Worm (Caenorhabditis elegans): ENCODE data around the gene mars-1.
A peak's percentile ranks its signal among the peaks of the same experiment; 100 is the strongest.

Gene mars-1

ce11 chrIV:11602498-11603068 lies 32.7 kb downstream of the mars-1 start, which contains the start of gene rps-11:
rps-11 (plus strand) TSS chrIV:11602641.
- no peak for TF ChIP-seq cog-1 (tag; optimal IDR thresholded peaks at IDR 0.05)
- no peak for TF ChIP-seq tab-1 (GFP tag; IDR thresholded peaks at IDR 0.05)
- no peak for TF ChIP-seq ref-1 (GFP tag; conservative IDR thresholded peaks at IDR 0.05)
- TF ChIP-seq T22C8.4 (GFP tag; IDR thresholded peaks at IDR 0.05) = no peak
- TF ChIP-seq klf-2 (GFP tag; conservative IDR thresholded peaks at IDR 0.05) = no peak
- TF ChIP-seq flt-1 (GFP tag; IDR thresholded peaks at IDR 0.05) = no peak

- TF ChIP-seq ref-1 (GFP tag; conservative IDR thresholded peaks at IDR 0.05) = no peak
- TF ChIP-seq flt-1 (GFP tag; IDR thresholded peaks at IDR 0.05) = 0 out of 2 replicates have a peak, but pooled peaks have one; percentile 51
These were observed 33.4 kb downstream of the mars-1 start for ce11 chrIV:11601721-11602405.

DNA sequence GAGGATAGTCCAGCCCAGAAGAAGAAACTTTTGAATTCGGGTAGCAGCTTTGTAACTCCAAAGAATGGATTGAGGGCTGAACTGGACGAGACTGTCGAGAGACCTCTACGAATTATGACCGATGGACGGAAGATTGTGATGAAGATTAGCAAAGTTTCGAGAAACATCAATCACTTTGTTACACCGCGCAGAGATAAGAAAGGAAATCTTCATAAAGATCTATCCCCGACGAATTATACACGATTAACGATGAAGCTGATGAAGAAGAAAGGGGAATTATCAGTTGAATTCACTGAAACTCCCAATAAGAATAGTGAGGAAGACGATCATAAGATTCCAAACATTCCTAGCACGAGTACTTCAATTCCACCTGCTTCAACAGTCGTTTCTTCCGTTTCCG lies 35.6 kb downstream of the mars-1 start:
- TF ChIP-seq ref-1 (GFP tag; conservative IDR thresholded peaks at IDR 0.05) (no peak), med-1 (GFP tag; optimal IDR thresholded peaks at IDR 0.05; ENCODE audit: insufficient read depth) (no peak), ztf-29 (GFP tag; IDR thresholded peaks at IDR 0.05) (no peak), ztf-23 (GFP tag; IDR thresholded peaks at IDR 0.05) (no peak), tab-1 (GFP tag; IDR thresholded peaks at IDR 0.05) (no peak), klf-2 (GFP tag; conservative IDR thresholded peaks at IDR 0.05) (no peak), T22C8.4 (GFP tag; IDR thresholded peaks at IDR 0.05) (no peak), cog-1 (tag; optimal IDR thresholded peaks at IDR 0.05) (no peak), flt-1 (GFP tag; IDR thresholded peaks at IDR 0.05) (no peak)

DNA sequence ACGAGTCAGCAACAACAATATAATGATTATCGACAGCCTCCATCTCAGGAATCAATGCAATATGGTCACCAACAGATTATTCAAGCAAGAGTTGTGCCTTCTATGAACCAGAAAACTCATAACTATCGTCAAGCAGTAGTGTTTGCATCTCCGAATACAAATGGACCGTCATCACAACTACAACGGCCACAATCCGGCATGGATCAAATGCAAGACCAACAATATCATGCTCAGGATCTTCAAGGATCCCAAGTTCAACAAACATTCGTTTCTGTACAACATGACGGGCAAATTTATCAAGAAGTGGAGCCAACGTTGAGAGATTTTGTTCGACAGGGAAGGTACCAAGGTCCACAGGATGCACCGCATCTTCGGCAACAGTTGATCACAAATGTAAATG lies 38.2 kb downstream of the mars-1 start:
- TF ChIP-seq klf-2 (GFP tag; conservative IDR thresholded peaks at IDR 0.05) (no peak), ztf-23 (GFP tag; IDR thresholded peaks at IDR 0.05) (no peak), ref-1 (GFP tag; conservative IDR thresholded peaks at IDR 0.05) (no peak), T22C8.4 (GFP tag; IDR thresholded peaks at IDR 0.05) (no peak), tab-1 (GFP tag; IDR thresholded peaks at IDR 0.05) (no peak), flt-1 (GFP tag; IDR thresholded peaks at IDR 0.05) (no peak), med-1 (GFP tag; optimal IDR thresholded peaks at IDR 0.05; ENCODE audit: insufficient read depth) (no peak), cog-1 (tag; optimal IDR thresholded peaks at IDR 0.05) (no peak), ztf-29 (GFP tag; IDR thresholded peaks at IDR 0.05) (no peak)

- TF ChIP-seq flt-1 (GFP tag; IDR thresholded peaks at IDR 0.05) = no peak
- no peak for TF ChIP-seq ref-1 (GFP tag; conservative IDR thresholded peaks at IDR 0.05)
- no peak for TF ChIP-seq klf-2 (GFP tag; conservative IDR thresholded peaks at IDR 0.05)
- no peak for TF ChIP-seq ztf-23 (GFP tag; IDR thresholded peaks at IDR 0.05)
These were observed 41.1 kb downstream of the mars-1 start, which contains the start of gene mig-38 for ce11 chrIV:11594191-11594673. mig-38 (plus strand) TSS chrIV:11594244.

DNA sequence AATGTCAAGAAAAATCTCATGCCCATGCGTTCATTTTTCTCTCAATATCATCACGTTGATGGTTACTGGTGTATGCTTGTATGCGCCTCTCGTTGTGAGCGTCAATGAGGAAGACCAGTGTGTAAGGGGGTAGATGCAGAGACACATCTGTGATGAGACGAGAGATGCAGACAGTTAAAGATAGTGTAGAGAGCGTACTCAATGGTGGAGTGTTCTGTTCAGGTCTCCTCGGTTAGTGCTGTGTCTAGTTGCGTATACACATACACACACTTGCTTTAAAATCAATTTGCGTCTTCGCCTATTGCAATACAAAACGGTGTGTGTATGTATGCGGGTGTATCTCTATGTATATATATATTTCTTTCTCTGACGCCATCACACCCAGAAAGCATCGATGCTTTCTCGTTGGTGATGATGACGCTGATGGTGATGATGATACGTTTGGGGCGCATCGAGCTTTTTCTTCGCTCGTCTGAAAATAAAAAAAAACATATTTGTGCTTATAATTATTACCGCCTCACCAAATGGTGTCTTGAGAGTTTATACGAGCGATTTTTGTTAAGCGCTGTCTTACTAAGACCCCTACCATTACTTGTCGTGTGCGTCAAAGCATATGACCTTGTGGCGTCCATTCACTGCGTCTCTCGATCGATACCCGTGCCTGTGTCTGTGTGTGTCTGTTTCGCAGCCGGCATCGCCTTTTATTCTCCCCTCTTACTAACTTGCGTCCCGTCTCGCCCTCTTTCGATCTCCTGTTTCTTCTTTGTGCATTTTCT lies 41.7 kb downstream of the mars-1 start, which contains the start of gene F40F11.3:
Gene F40F11.3 (minus strand): TSS at position 589 of the 776 bp plus-strand sequence.
- TF ChIP-seq T22C8.4 (GFP tag; IDR thresholded peaks at IDR 0.05) (peak; percentile 86), cog-1 (tag; optimal IDR thresholded peaks at IDR 0.05) (peak; percentile 83), tab-1 (GFP tag; IDR thresholded peaks at IDR 0.05) (no peak), flt-1 (GFP tag; IDR thresholded peaks at IDR 0.05) (peak; percentile 57), ref-1 (GFP tag; conservative IDR thresholded peaks at IDR 0.05) (no peak)

DNA sequence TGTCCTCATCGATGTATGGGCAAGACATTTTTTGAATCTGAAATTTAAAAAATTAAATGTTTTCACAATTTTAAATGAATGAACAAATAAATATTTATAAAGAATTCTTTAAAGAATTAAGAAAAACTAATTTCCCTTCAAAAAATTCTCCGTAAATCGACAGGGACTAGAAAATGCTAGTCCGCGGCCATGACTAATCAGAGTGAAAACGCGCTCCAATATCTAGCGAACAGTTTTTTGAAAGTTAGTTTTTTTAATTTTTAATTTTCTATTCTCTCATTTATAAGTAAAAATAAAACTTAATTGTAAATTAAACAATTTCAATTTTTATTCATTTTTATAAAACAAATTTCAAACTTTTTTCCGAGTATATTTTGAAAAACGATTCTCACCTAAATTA lies 42.5 kb downstream of the mars-1 start:
- TF ChIP-seq flt-1 (GFP tag; IDR thresholded peaks at IDR 0.05) (peak; percentile 72; the same call in 1 of the 2 replicates), klf-2 (GFP tag; conservative IDR thresholded peaks at IDR 0.05) (0 out of 2 replicates have a peak, but pooled peaks have one; percentile 18), ztf-29 (GFP tag; IDR thresholded peaks at IDR 0.05) (no peak)

ce11 chrIV:11592165-11592564 lies 43.1 kb downstream of the mars-1 start, which contains the start of gene spe-36:
spe-36 (minus strand) TSS chrIV:11592265.
- TF ChIP-seq klf-2 (GFP tag; conservative IDR thresholded peaks at IDR 0.05) (no peak), cog-1 (tag; optimal IDR thresholded peaks at IDR 0.05) (no peak), ztf-29 (GFP tag; IDR thresholded peaks at IDR 0.05) (no peak), med-1 (GFP tag; optimal IDR thresholded peaks at IDR 0.05; ENCODE audit: insufficient read depth) (no peak), ref-1 (GFP tag; conservative IDR thresholded peaks at IDR 0.05) (no peak), ztf-23 (GFP tag; IDR thresholded peaks at IDR 0.05) (no peak), tab-1 (GFP tag; IDR thresholded peaks at IDR 0.05) (no peak), T22C8.4 (GFP tag; IDR thresholded peaks at IDR 0.05) (no peak), flt-1 (GFP tag; IDR thresholded peaks at IDR 0.05) (no peak)

DNA sequence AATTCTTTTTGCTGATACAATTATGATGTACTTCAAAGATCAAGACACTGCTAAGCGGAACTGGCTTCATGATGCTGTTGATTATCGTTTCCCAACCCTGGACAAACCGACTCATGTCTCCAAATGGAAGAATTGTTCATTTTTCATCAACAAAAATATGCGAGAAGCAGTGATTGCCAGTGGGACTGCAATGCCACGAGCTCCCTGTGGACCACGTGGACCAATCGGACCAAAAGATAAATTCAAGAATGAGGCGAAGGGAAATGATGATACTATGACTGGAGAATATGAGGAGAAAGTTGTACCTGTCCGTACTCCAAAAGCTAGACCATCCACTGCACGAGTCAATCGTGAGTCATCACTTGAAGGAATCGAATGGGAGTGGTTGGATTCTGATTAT lies 48.8 kb downstream of the mars-1 start:
- TF ChIP-seq ztf-29 (GFP tag; IDR thresholded peaks at IDR 0.05) (no peak), ztf-23 (GFP tag; IDR thresholded peaks at IDR 0.05) (no peak), ref-1 (GFP tag; conservative IDR thresholded peaks at IDR 0.05) (no peak), cog-1 (tag; optimal IDR thresholded peaks at IDR 0.05) (no peak), T22C8.4 (GFP tag; IDR thresholded peaks at IDR 0.05) (no peak), med-1 (GFP tag; optimal IDR thresholded peaks at IDR 0.05; ENCODE audit: insufficient read depth) (no peak), klf-2 (GFP tag; conservative IDR thresholded peaks at IDR 0.05) (no peak), flt-1 (GFP tag; IDR thresholded peaks at IDR 0.05) (no peak), tab-1 (GFP tag; IDR thresholded peaks at IDR 0.05) (no peak)
